Fruit fly (Drosophila melanogaster): ENCODE results near the gene CG43924.

The CG43924 gene

DNA sequence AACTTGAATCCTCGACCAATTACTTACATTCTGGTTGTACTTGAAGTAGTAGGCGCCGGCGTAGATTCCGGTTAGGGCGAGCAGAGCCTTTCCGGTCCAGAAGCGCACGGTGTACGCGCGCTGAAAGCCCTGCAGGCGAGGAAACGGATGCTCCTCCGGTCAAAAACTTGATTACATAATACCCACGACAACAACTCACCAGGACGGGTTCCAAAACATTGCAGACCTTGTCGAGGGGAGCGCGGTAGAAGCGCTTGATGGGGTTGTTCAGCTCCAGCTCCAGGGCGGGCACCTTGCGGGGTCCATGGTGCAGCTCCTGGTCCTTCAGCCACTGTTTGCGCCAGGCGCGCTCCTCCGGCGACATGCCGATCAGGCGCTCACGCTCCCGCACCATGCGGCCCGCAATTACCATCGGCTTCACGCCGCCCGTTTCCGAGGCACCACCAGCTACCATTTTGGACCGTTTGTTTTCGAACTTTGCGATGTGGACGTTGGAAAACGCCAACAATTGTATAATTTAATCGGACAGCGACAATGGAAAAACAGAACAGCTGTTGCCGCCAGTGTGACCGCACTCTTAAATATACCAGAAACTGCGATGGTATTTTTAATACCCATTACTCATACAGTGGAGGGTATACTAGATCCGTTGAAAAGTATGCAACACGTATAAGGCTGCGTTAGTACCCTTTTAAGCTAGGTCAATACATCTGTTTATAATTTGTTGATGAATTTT, 39.8 kb upstream of the CG43924 start, which contains the start of gene ND-B17 (continued):
- TF ChIP-seq phol (tag; optimal IDR thresholded peaks at IDR 0.05) (peak; percentile 17), Fer2 (tag; optimal IDR thresholded peaks at IDR 0.05) (no peak), CG11093 (GFP tag; IDR thresholded peaks at IDR 0.05) (no peak), aop (GFP tag; IDR thresholded peaks at IDR 0.05) (no peak), jigr1 (GFP tag; IDR thresholded peaks at IDR 0.05) (no peak), nau (GFP tag; optimal IDR thresholded peaks at IDR 0.05) (no peak), sug (tag; optimal IDR thresholded peaks at IDR 0.05) (peak; percentile 29), CG32767 (GFP tag; IDR thresholded peaks at IDR 0.05) (0 out of 2 replicates have a peak, but pooled peaks have one; percentile 31), Spps (tag; optimal IDR thresholded peaks at IDR 0.05) (no peak), CG33557 (GFP tag; optimal IDR thresholded peaks at IDR 0.05) (peak; percentile 3), nom (GFP tag; optimal IDR thresholded peaks at IDR 0.05) (no peak), Doc2 (GFP tag; IDR thresholded peaks at IDR 0.05) (no peak), CG1603 (tag; optimal IDR thresholded peaks at IDR 0.05) (peak; percentile 72), chm (GFP tag; IDR thresholded peaks at IDR 0.05) (peak; percentile 67), vvl (GFP tag; IDR thresholded peaks at IDR 0.05) (peak; percentile 59; the same call in 1 of the 2 replicates), D19A (tag; optimal IDR thresholded peaks at IDR 0.05) (no peak), stc (GFP tag; IDR thresholded peaks at IDR 0.05) (0 out of 2 replicates have a peak, but pooled peaks have one; percentile 21), vnd (GFP tag; IDR thresholded peaks at IDR 0.05; ENCODE audit: partially characterized antibody) (no peak), tx (GFP tag; optimal IDR thresholded peaks at IDR 0.05) (peak; percentile 54), CG4854 (GFP tag; optimal IDR thresholded peaks at IDR 0.05) (no peak), hth (optimal IDR thresholded peaks at IDR 0.05) (no peak), CG7786 (GFP tag; optimal IDR thresholded peaks at IDR 0.05) (peak; percentile 50), Dref (GFP tag; IDR thresholded peaks at IDR 0.05) (peak; percentile 37; the same call in 1 of the 2 replicates), CG6175 (GFP tag; IDR thresholded peaks at IDR 0.05) (no peak), CG11247 (GFP tag; IDR thresholded peaks at IDR 0.05) (peak; percentile 56), slbo (GFP tag; IDR thresholded peaks at IDR 0.05) (peak; percentile 82), CG11560 (tag; IDR thresholded peaks at IDR 0.05) (no peak), scrt (GFP tag; optimal IDR thresholded peaks at IDR 0.05) (no peak), fd96Cb (tag; optimal IDR thresholded peaks at IDR 0.05) (no peak), Adf1 (GFP tag; IDR thresholded peaks at IDR 0.05) (peak; percentile 24; the same call in 1 of the 2 replicates), p53 (GFP tag; optimal IDR thresholded peaks at IDR 0.05) (peak; percentile 19), hkb (optimal IDR thresholded peaks at IDR 0.05) (peak; percentile 29), hkb (GFP tag; IDR thresholded peaks at IDR 0.05) (peak; percentile 63; the same call in 1 of the 2 replicates), grn (GFP tag; optimal IDR thresholded peaks at IDR 0.05) (no peak), Scr (GFP tag; IDR thresholded peaks at IDR 0.05; ENCODE audit: partially characterized antibody) (peak; percentile 31; the same call in 1 of the 2 replicates), exex (tag; optimal IDR thresholded peaks at IDR 0.05) (no peak), Blimp-1 (GFP tag; optimal IDR thresholded peaks at IDR 0.05) (no peak), CG33213 (GFP tag; optimal IDR thresholded peaks at IDR 0.05) (peak; percentile 37), CG10565 (GFP tag; optimal IDR thresholded peaks at IDR 0.05) (no peak), CG14667 (GFP tag; IDR thresholded peaks at IDR 0.05) (no peak), CG2199 (GFP tag; IDR thresholded peaks at IDR 0.05) (0 out of 3 replicates have a peak, but pooled peaks have one; percentile 66), CG15696 (tag; optimal IDR thresholded peaks at IDR 0.05) (no peak), Sin3A (optimal IDR thresholded peaks at IDR 0.05) (no peak), CG42726 (GFP tag; IDR thresholded peaks at IDR 0.05; ENCODE audit: partially characterized antibody) (no peak), Dip3 (GFP tag; optimal IDR thresholded peaks at IDR 0.05) (peak; percentile 20), jing (GFP tag; optimal IDR thresholded peaks at IDR 0.05) (no peak), ewg (GFP tag; optimal IDR thresholded peaks at IDR 0.05) (no peak), HmgZ (tag; optimal IDR thresholded peaks at IDR 0.05) (peak; percentile 73), MTF-1 (GFP tag; optimal IDR thresholded peaks at IDR 0.05; ENCODE audit: borderline replicate concordance) (no peak), cas (GFP tag; IDR thresholded peaks at IDR 0.05) (0 out of 2 replicates have a peak, but pooled peaks have one; percentile 41)

Measured in whole organism, embryonic.